Worm (Caenorhabditis elegans) whole organism, L1 larva: Measurements from ENCODE around the gene W07G4.2.

Experiments used
- ets-5 ChIP-seq: fragments of 200-800 bp; sonication (Bioruptor generic); IDR thresholded peaks from 2 replicates; pipeline ENCODE4 v1.3.6; 2022; ENCODE audit warnings: missing genetic modification characterization, missing compliant biosample characterization
- lir-3 ChIP-seq: sonication (generic microtip); optimal IDR thresholded peaks from 2 replicates; lab custom pipeline; 2016; ENCODE audit warnings: mild to moderate bottlenecking, missing genetic modification characterization, moderate library complexity, missing compliant biosample characterization; ENCODE audit not compliant: poor library complexity
- nhr-28 ChIP-seq: fragments of 150-350 bp; optimal IDR thresholded peaks from 2 replicates; lab custom pipeline; 2014; ENCODE audit warnings: missing biosample characterization, missing genetic modification characterization
- pqm-1 ChIP-seq: sonication (generic microtip); optimal IDR thresholded peaks from 3 replicates; lab custom pipeline; 2017; ENCODE audit warnings: missing biosample characterization, missing genetic modification characterization
- unc-62 ChIP-seq: fragments of 150-350 bp; optimal IDR thresholded peaks from 2 replicates; lab custom pipeline; 2014; ENCODE audit warnings: missing biosample characterization, missing genetic modification reagents, missing genetic modification characterization

DNA sequence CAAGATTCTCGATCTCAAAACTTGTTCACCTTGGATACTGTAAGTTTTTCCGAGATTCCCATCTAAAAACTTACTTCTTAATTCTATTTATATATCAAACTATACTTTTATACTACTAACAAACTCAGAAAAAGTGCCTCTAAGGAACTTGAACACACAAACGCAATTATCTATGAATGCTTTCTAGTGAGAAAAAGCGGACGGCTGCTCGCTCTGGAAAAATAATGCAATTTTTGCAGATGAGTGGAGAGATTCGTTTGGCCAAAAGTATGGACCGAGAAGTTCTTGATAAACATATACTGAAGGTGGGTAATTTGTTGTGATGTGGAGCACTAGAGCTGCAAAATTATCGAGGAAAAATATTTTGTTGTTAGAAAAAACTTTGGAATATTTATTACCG lies 16.4 kb downstream of the W07G4.2 start:
- no peak for TF ChIP-seq unc-62
- TF ChIP-seq pqm-1 = no peak
- TF ChIP-seq lir-3 (tag; lab: Kevin White, UChicago) = no peak
- no peak for TF ChIP-seq ets-5 (GFP tag; lab: Robert Waterston, UW)
- TF ChIP-seq nhr-28 (tag; lab: Kevin White, UChicago) = no peak
